Worm (Caenorhabditis elegans): ENCODE results near the gene F40G12.9.

F40G12.9 gene

DNA sequence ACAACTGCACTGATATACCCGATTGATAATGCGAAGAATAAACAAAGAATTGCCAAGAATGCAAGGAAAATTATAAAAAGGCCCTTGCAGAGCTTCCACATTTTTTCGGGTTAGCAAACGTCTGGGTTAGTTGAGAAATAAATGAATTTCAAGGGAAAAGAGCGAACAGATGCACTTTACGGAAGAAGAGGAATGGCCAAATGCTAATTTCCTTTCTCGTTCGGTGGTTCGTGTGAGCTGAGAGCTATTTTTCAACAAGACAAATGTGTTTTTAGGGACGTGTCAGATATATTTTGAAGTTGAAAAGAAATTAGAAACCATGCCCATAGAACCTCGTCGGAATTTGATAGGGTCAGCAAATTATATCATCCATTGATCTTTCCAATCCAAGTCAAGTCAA, 21.6 kb upstream of the F40G12.9 start, which contains the start of gene F40G12.2:
Gene F40G12.2 (minus strand): TSS at position 101 of the 400 bp plus-strand sequence.
- TF ChIP-seq nhr-77 (tag; optimal IDR thresholded peaks at IDR 0.05) (no peak), ceh-82 (tag; optimal IDR thresholded peaks at IDR 0.05) (no peak), nhr-111 (GFP tag; optimal IDR thresholded peaks at IDR 0.05) (no peak), duxl-1 (tag; optimal IDR thresholded peaks at IDR 0.05; ENCODE audit: poor library complexity) (no peak), nhr-76 (tag; optimal IDR thresholded peaks at IDR 0.05) (no peak), rbr-2 (tag; optimal IDR thresholded peaks at IDR 0.05) (no peak), lin-38 (GFP tag; IDR thresholded peaks at IDR 0.05) (no peak)

DNA sequence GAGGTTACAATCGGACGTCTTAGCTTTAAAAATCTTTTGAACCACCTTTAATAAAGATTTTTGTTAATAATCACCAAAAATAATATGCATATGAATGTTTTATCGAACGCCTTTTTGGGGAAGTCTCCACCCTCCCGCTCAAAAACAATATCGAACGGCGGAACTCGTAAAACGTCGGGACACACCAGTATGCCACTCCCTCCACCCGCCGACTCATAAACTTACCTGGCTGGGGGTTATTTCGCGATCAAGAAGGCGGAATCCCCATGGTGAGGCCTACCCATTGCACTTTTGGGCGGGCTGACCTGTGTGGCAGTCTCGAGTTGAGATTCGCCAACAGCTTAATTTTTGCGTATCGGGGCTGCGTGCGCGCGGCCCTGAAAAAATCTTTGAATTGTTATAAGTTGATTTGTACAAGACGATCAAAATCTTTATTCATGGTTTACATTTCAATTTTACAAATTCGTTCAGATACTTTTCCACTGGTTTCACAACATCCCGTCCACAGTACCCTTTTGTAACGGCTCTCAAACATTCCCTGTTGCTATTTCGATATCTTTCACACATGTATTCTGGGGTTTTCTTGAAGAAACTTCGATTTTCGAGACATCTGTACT, 15.0 kb upstream of the F40G12.9 start:
- TF ChIP-seq lir-3 (tag; optimal IDR thresholded peaks at IDR 0.05), result no peak
- no peak; the same call in 1 of the 2 replicates for TF ChIP-seq T26A8.4 (GFP tag; IDR thresholded peaks at IDR 0.05)
- TF ChIP-seq nhr-48 (tag; optimal IDR thresholded peaks at IDR 0.05), result no peak
- no peak for TF ChIP-seq egl-27 (tag; optimal IDR thresholded peaks at IDR 0.05)
- TF ChIP-seq snpc-1.2 (GFP tag; IDR thresholded peaks at IDR 0.05), result peak; percentile 82
- TF ChIP-seq dmd-6 (GFP tag; IDR thresholded peaks at IDR 0.05), result no peak
- no peak for TF ChIP-seq hlh-11 (tag; optimal IDR thresholded peaks at IDR 0.05)
- no peak for TF ChIP-seq sdz-12 (GFP tag; optimal IDR thresholded peaks at IDR 0.05)
- 0 out of 2 replicates have a peak, but pooled peaks have one; percentile 9 for TF ChIP-seq arid-1 (GFP tag; conservative IDR thresholded peaks at IDR 0.05)
- TF ChIP-seq Y48G9A.11 (GFP tag; IDR thresholded peaks at IDR 0.05), result peak; percentile 74; the same call in 1 of the 2 replicates
- TF ChIP-seq nhr-11 (tag; optimal IDR thresholded peaks at IDR 0.05), result no peak
- no peak for TF ChIP-seq tag-97 (GFP tag; IDR thresholded peaks at IDR 0.05)
- TF ChIP-seq F49E8.2 (tag; optimal IDR thresholded peaks at IDR 0.05; ENCODE audit: borderline replicate concordance), result peak; percentile 28
- TF ChIP-seq ama-1 (optimal IDR thresholded peaks at IDR 0.05), result no peak
- TF ChIP-seq nhr-42 (GFP tag; IDR thresholded peaks at IDR 0.05), result no peak
- no peak for TF ChIP-seq spr-3 (GFP tag; optimal IDR thresholded peaks at IDR 0.05)
- TF ChIP-seq F44E2.7 (GFP tag; IDR thresholded peaks at IDR 0.05), result no peak
- TF ChIP-seq nhr-6 (tag; optimal IDR thresholded peaks at IDR 0.05), result no peak
- no peak for TF ChIP-seq Y105C5A.15 (GFP tag; IDR thresholded peaks at IDR 0.05)
- TF ChIP-seq pqm-1 (tag; optimal IDR thresholded peaks at IDR 0.05), result no peak
- no peak for TF ChIP-seq R02D3.7 (tag; optimal IDR thresholded peaks at IDR 0.05)
- no peak for TF ChIP-seq pha-4 (GFP tag; IDR thresholded peaks at IDR 0.05)
- no peak for TF ChIP-seq pha-4 (tag; optimal IDR thresholded peaks at IDR 0.05)
- TF ChIP-seq lim-7 (GFP tag; IDR thresholded peaks at IDR 0.05), result no peak
- TF ChIP-seq ceh-28 (tag; optimal IDR thresholded peaks at IDR 0.05), result no peak
- TF ChIP-seq ztf-11 (tag; optimal IDR thresholded peaks at IDR 0.05), result no peak

DNA sequence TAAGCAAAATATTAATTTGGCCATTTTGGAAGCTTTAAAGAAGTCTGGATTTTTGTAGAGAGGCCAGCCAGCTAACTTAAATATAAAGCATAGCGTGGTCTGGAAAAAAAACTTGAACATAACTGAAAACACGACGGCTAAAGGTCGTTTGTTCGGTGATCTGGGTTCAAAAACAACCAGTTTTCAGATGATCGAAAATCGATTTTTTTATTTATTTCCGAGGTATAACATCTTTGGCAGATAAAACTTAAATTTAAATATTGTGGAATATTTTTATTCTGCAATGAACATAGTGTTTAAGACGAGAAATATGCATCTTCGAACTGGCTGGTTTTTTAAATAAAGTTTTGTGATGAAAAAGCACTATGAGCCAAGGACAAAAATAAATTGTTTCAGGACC, 13.8 kb upstream of the F40G12.9 start, which contains the start of gene F40G12.4:
Gene F40G12.4 (minus strand): TSS at position 101 of the 400 bp plus-strand sequence.
- TF ChIP-seq F37D6.2 (tag; optimal IDR thresholded peaks at IDR 0.05) (no peak), ceh-62 (tag; optimal IDR thresholded peaks at IDR 0.05) (no peak), madf-9 (GFP tag; conservative IDR thresholded peaks at IDR 0.05) (no peak), ceh-20 (GFP tag; IDR thresholded peaks at IDR 0.05) (no peak), nhr-237 (tag; optimal IDR thresholded peaks at IDR 0.05) (no peak), nhr-28 (tag; optimal IDR thresholded peaks at IDR 0.05) (no peak), zip-2 (tag; optimal IDR thresholded peaks at IDR 0.05) (no peak), unc-39 (tag; optimal IDR thresholded peaks at IDR 0.05) (no peak), mxl-3 (GFP tag; optimal IDR thresholded peaks at IDR 0.05) (no peak), nhr-42 (GFP tag; IDR thresholded peaks at IDR 0.05) (no peak), lin-29 (GFP tag; IDR thresholded peaks at IDR 0.05) (no peak), lin-15B (tag; optimal IDR thresholded peaks at IDR 0.05) (no peak), unc-62 (GFP tag; optimal IDR thresholded peaks at IDR 0.05 in 1 of 2) (no peak), unc-62 (tag; optimal IDR thresholded peaks at IDR 0.05) (no peak), hlh-30 (tag; optimal IDR thresholded peaks at IDR 0.05; ENCODE audit: insufficient read depth) (no peak), Y75B8A.6 (GFP tag; IDR thresholded peaks at IDR 0.05) (no peak), ama-1 (optimal IDR thresholded peaks at IDR 0.05) (no peak)
